Fruit fly (Drosophila melanogaster) whole organism, pupa: ENCODE data around the gene Myb.

Experiments
- CG10348 ChIP-seq: fragments of 200-800 bp; sonication (Bioruptor generic); IDR thresholded peaks from 2 replicates; pipeline ENCODE4 v1.3.6; 2022; ENCODE audit warnings: missing biosample characterization, missing genetic modification characterization
- CG12605 ChIP-seq: fragments of 200-800 bp; sonication (Bioruptor generic); IDR thresholded peaks from 2 replicates; pipeline ENCODE4 v1.3.6; 2022; ENCODE audit warnings: missing biosample characterization, missing genetic modification characterization
- CG13204 ChIP-seq: fragments of 200-800 bp; sonication (Bioruptor generic); optimal IDR thresholded peaks from 2 replicates; lab custom pipeline; 2018; ENCODE audit warnings: missing biosample characterization, mild to moderate bottlenecking, missing genetic modification characterization, moderate library complexity
- CG14655 ChIP-seq: fragments of 200-800 bp; sonication (Bioruptor generic); optimal IDR thresholded peaks from 3 replicates; lab custom pipeline; 2017; ENCODE audit warnings: mild to moderate bottlenecking, missing biosample characterization, missing genetic modification reagents, missing genetic modification characterization
- CG15710 ChIP-seq: fragments of 200-800 bp; sonication (Bioruptor generic); optimal IDR thresholded peaks from 2 replicates; lab custom pipeline; 2018; ENCODE audit warnings: missing biosample characterization, mild to moderate bottlenecking, missing genetic modification characterization, moderate library complexity
- CG17806 ChIP-seq: fragments of 200-800 bp; sonication (Bioruptor generic); optimal IDR thresholded peaks from 2 replicates; lab custom pipeline; 2018; ENCODE audit warnings: missing biosample characterization, mild to moderate bottlenecking, missing genetic modification characterization, moderate library complexity
- CG32121 ChIP-seq: fragments of 200-800 bp; sonication (Bioruptor generic); IDR thresholded peaks from 2 replicates; pipeline ENCODE4 v1.3.6; 2022; ENCODE audit warnings: missing biosample characterization, missing genetic modification characterization
- CG34367 ChIP-seq: fragments of 200-800 bp; sonication (Bioruptor generic); optimal IDR thresholded peaks from 2 replicates; lab custom pipeline; 2018; ENCODE audit warnings: missing biosample characterization, mild to moderate bottlenecking, missing genetic modification characterization
- CG4496 ChIP-seq: fragments of 200-800 bp; sonication (Bioruptor generic); IDR thresholded peaks from 3 replicates; pipeline ENCODE4 v1.3.6; 2022; ENCODE audit warnings: missing biosample characterization, missing genetic modification characterization
- CG8159 ChIP-seq: fragments of 200-800 bp; sonication (Bioruptor generic); optimal IDR thresholded peaks from 3 replicates; lab custom pipeline; 2018; ENCODE audit warnings: missing biosample characterization, mild to moderate bottlenecking, missing genetic modification characterization, moderate library complexity
- CG8301 ChIP-seq: fragments of 200-800 bp; sonication (Bioruptor generic); optimal IDR thresholded peaks from 2 replicates; lab custom pipeline; 2018; ENCODE audit warnings: missing biosample characterization, mild to moderate bottlenecking, missing genetic modification characterization
- CG9948 ChIP-seq: fragments of 200-800 bp; sonication (Bioruptor generic); optimal IDR thresholded peaks from 2 replicates; lab custom pipeline; 2018; ENCODE audit warnings: missing biosample characterization, mild to moderate bottlenecking, missing genetic modification characterization, moderate library complexity
- D1 ChIP-seq: fragments of 200-800 bp; sonication (Bioruptor generic); optimal IDR thresholded peaks from 2 replicates; lab custom pipeline; 2018; ENCODE audit warnings: missing biosample characterization, mild to moderate bottlenecking, missing genetic modification characterization, moderate library complexity
- EcR ChIP-seq: fragments of 200-800 bp; sonication (Bioruptor generic); optimal IDR thresholded peaks from 3 replicates; lab custom pipeline; 2019; ENCODE audit warnings: missing biosample characterization, missing genetic modification characterization, mild to moderate bottlenecking, moderate library complexity, missing genetic modification reagents
- Ets98B ChIP-seq: fragments of 200-800 bp; sonication (Bioruptor generic); IDR thresholded peaks from 2 replicates; pipeline ENCODE4 v1.3.6; 2022; ENCODE audit warnings: missing biosample characterization, missing genetic modification characterization
- Pif1A ChIP-seq: fragments of 200-800 bp; sonication (Bioruptor generic); optimal IDR thresholded peaks from 3 replicates; lab custom pipeline; 2016; ENCODE audit warnings: missing biosample characterization, missing genetic modification characterization
- Pif1B ChIP-seq: fragments of 200-800 bp; sonication (Bioruptor generic); optimal IDR thresholded peaks from 3 replicates; lab custom pipeline; 2016; ENCODE audit warnings: missing biosample characterization, missing genetic modification characterization
- Snoo ChIP-seq: fragments of 200-800 bp; sonication (Bioruptor generic); optimal IDR thresholded peaks from 3 replicates; lab custom pipeline; 2017; ENCODE audit warnings: missing biosample characterization, mild to moderate bottlenecking, missing genetic modification characterization, inconsistent platforms
- fd96Ca ChIP-seq: fragments of 200-800 bp; sonication (Bioruptor generic); IDR thresholded peaks from 3 replicates; pipeline ENCODE4 v1.3.6; 2022; ENCODE audit warnings: missing biosample characterization, missing genetic modification characterization
- gl ChIP-seq: fragments of 200-800 bp; sonication (Bioruptor generic); optimal IDR thresholded peaks from 2 replicates; lab custom pipeline; 2018; ENCODE audit warnings: missing biosample characterization, mild to moderate bottlenecking, missing genetic modification characterization
- rn ChIP-seq: fragments of 200-800 bp; sonication (Bioruptor generic); IDR thresholded peaks from 2 replicates; pipeline ENCODE4 v1.3.6; 2022; ENCODE audit warnings: missing biosample characterization, missing genetic modification characterization

Gene Myb

DNA sequence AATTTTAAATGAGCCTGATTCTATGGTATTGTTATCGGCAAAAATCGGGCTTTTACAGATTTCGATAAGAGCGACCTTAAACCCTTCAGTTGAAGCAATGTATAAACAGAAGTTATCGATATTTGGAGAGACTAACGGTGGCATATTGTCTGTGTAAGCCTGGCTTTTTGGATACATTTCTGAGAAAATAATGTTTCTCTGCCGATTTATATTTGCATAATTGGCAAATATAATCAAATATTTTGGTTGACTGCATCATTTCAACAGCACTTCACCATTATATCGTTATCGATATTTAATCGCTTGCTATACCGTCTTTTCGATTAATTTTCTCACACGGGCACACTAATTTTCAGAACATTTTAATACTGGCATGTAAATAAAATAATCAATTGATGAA is 12.2 kb upstream of the Myb start, which contains the start of gene CG16952:
Gene CG16952 (plus strand): TSS at position 341 of the 400 bp plus-strand sequence.
- TF ChIP-seq CG14655 (GFP tag; lab: Kevin White, UChicago): no peak
- no peak for TF ChIP-seq Pif1B (GFP tag; lab: Kevin White, UChicago)
- no peak for TF ChIP-seq CG4496 (GFP tag; lab: Robert Waterston, UW)
- TF ChIP-seq CG9948: no peak
- no peak for TF ChIP-seq rn (GFP tag; lab: Robert Waterston, UW)
- no peak for TF ChIP-seq CG10348
- no peak for TF ChIP-seq CG12605
- no peak for TF ChIP-seq Snoo
- TF ChIP-seq CG17806 (tag; lab: Kevin White, UChicago): no peak
- no peak for TF ChIP-seq Ets98B (GFP tag; lab: Robert Waterston, UW)
- no peak for TF ChIP-seq gl
- no peak for TF ChIP-seq fd96Ca

dm6 chrX:15868781-15869180 is 11.2 kb upstream of the Myb start:
- TF ChIP-seq CG32121 (GFP tag; lab: Robert Waterston, UW) (no peak), CG9948 (no peak), CG12605 (no peak), CG15710 (tag; lab: Kevin White, UChicago) (no peak), rn (GFP tag; lab: Robert Waterston, UW) (no peak), CG10348 (no peak), Pif1B (GFP tag; lab: Kevin White, UChicago) (no peak), Pif1A (GFP tag; lab: Kevin White, UChicago) (no peak), CG14655 (GFP tag; lab: Kevin White, UChicago) (no peak), Snoo (no peak)

- peak; percentile 99 for TF ChIP-seq Snoo
- TF ChIP-seq CG15710 (tag; lab: Kevin White, UChicago): peak; percentile 100
- peak; percentile 99 for TF ChIP-seq CG9948
- peak; percentile 99 for TF ChIP-seq Pif1A (GFP tag; lab: Kevin White, UChicago)
- peak; percentile 100 for TF ChIP-seq D1
- TF ChIP-seq CG10348: no peak; the same call in 1 of the 2 replicates
- TF ChIP-seq CG8159 (tag; lab: Kevin White, UChicago): peak; percentile 100
- peak; percentile 100 for TF ChIP-seq Pif1B (GFP tag; lab: Kevin White, UChicago)
- peak; percentile 99 for TF ChIP-seq CG34367 (tag; lab: Kevin White, UChicago)
- peak; percentile 85 for TF ChIP-seq EcR (GFP tag; lab: Kevin White, UChicago)
- TF ChIP-seq CG14655 (GFP tag; lab: Kevin White, UChicago): peak; percentile 99
- peak; percentile 100 for TF ChIP-seq CG32121 (GFP tag; lab: Robert Waterston, UW)
- peak; percentile 98 for TF ChIP-seq CG13204 (GFP tag; lab: Kevin White, UChicago)
- peak; percentile 100 for TF ChIP-seq CG12605
- peak; percentile 99 for TF ChIP-seq CG8301 (tag; lab: Kevin White, UChicago)
- no peak for TF ChIP-seq fd96Ca
- TF ChIP-seq CG17806 (tag; lab: Kevin White, UChicago): peak; percentile 100
- TF ChIP-seq gl: peak; percentile 98
- TF ChIP-seq CG4496 (GFP tag; lab: Robert Waterston, UW): peak; percentile 100
- TF ChIP-seq Ets98B (GFP tag; lab: Robert Waterston, UW): peak; percentile 100
- TF ChIP-seq rn (GFP tag; lab: Robert Waterston, UW): peak; percentile 97
These were observed 10.2 kb upstream of the Myb start, which contains the start of gene Gapdh2 for dm6 chrX:15867863-15868262. Gapdh2 (plus strand) TSS chrX:15868145.

DNA sequence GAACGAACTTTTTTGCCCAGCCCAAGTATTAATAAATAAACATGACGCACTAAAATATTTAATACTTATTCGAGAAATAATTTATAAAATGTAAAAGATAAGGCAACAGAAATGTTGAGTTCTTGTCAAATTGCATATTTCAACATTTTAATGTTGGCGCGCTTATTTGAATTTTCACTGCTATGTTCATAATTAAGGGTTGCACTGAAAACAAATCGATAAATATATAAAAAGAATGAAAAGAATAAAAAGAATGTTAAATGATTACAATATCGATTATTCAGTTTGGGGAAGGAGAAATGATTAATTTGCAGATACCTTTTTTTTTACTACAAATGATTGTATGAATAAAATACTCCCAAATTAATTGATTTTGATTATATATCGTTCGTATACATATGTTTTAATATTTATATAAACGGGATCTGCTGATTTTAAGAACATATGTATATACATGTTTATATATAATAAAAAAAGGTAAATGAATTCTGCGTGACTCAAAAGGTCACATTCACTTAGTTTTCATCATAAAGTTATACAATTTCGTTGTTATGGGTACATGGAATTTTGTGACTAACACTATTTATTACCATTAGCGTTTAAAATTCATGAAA is 9.3 kb upstream of the Myb start:
- TF ChIP-seq Pif1B (GFP tag; lab: Kevin White, UChicago) (no peak), CG14655 (GFP tag; lab: Kevin White, UChicago) (no peak), Pif1A (GFP tag; lab: Kevin White, UChicago) (no peak), CG12605 (no peak), CG15710 (tag; lab: Kevin White, UChicago) (no peak), CG13204 (GFP tag; lab: Kevin White, UChicago) (no peak), fd96Ca (no peak), CG17806 (tag; lab: Kevin White, UChicago) (no peak)

DNA sequence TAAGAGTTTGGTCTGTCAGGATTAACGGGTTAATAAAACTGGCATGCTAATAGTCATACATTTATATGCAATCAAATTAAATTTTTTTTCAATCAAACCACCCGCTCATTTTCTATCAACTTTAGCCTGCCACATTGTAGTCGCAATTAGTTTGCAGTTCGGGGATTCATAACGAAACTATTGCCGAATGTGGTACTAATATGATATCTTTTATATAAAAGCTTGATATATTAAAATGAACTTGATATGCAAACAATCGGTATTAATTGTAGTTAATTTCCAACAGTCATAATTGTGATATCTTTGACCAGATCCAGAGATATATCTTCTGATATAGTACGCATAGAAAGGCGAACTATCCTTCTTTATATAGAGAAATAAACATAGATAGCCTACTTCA is 8.4 kb upstream of the Myb start:
- TF ChIP-seq CG8301 (tag; lab: Kevin White, UChicago) (no peak), CG13204 (GFP tag; lab: Kevin White, UChicago) (no peak), CG34367 (tag; lab: Kevin White, UChicago) (no peak), CG32121 (GFP tag; lab: Robert Waterston, UW) (no peak), fd96Ca (no peak), CG14655 (GFP tag; lab: Kevin White, UChicago) (no peak), CG15710 (tag; lab: Kevin White, UChicago) (no peak), EcR (GFP tag; lab: Kevin White, UChicago) (no peak)
- TF ChIP-seq, all 21 proteins: peak for 0

- TF ChIP-seq D1 (no peak), CG15710 (tag; lab: Kevin White, UChicago) (peak; percentile 58), EcR (GFP tag; lab: Kevin White, UChicago) (peak; percentile 45), CG34367 (tag; lab: Kevin White, UChicago) (peak; percentile 60), CG14655 (GFP tag; lab: Kevin White, UChicago) (peak; percentile 63), CG9948 (peak; percentile 24), CG10348 (no peak), CG32121 (GFP tag; lab: Robert Waterston, UW) (peak; percentile 76), Ets98B (GFP tag; lab: Robert Waterston, UW) (peak; percentile 75), fd96Ca (no peak), gl (peak; percentile 49), CG8301 (tag; lab: Kevin White, UChicago) (peak; percentile 24), CG12605 (peak; percentile 31; the same call in 1 of the 2 replicates), CG4496 (GFP tag; lab: Robert Waterston, UW) (peak; percentile 84), CG13204 (GFP tag; lab: Kevin White, UChicago) (peak; percentile 59), CG17806 (tag; lab: Kevin White, UChicago) (peak; percentile 27), Pif1B (GFP tag; lab: Kevin White, UChicago) (peak; percentile 64), Pif1A (GFP tag; lab: Kevin White, UChicago) (peak; percentile 51), Snoo (peak; percentile 28), CG8159 (tag; lab: Kevin White, UChicago) (peak; percentile 52), rn (GFP tag; lab: Robert Waterston, UW) (0 out of 2 replicates have a peak, but pooled peaks have one; percentile 42)
These were observed 2.9 kb upstream of the Myb start for dm6 chrX:15860479-15860878.
